Worm (Caenorhabditis elegans) whole organism, L4 larva: ENCODE measurements around the gene emb-30.
A peak's percentile ranks its signal among the peaks of the same experiment; 100 is the strongest.

Experiments used
- F26F4.8 ChIP-seq: fragments of 200-800 bp; sonication (Bioruptor generic); conservative IDR thresholded peaks from 2 replicates; pipeline ENCODE4 v1.3.6; 2022; ENCODE audit warnings: missing genetic modification characterization, missing compliant biosample characterization
- F44E2.7 ChIP-seq: fragments of 200-800 bp; sonication (Bioruptor generic); IDR thresholded peaks from 2 replicates; pipeline ENCODE4 v2.1.2; 2022; ENCODE audit warnings: missing genetic modification characterization, missing compliant biosample characterization
- F49E8.2 ChIP-seq: sonication (generic microtip); optimal IDR thresholded peaks from 2 replicates; lab custom pipeline; 2016; ENCODE audit warnings: missing compliant biosample characterization, mild to moderate bottlenecking, missing genetic modification characterization, borderline replicate concordance
- R02D3.7 ChIP-seq: fragments of 150-350 bp; sonication (generic microtip); optimal IDR thresholded peaks from 3 replicates; lab custom pipeline; 2014; ENCODE audit warnings: missing biosample characterization, missing genetic modification characterization
- T20F7.1 ChIP-seq: fragments of 200-800 bp; sonication (Bioruptor generic); optimal IDR thresholded peaks from 2 replicates; lab custom pipeline; 2018; ENCODE audit warnings: mild to moderate bottlenecking, missing genetic modification characterization, missing compliant biosample characterization
- T26A8.4 ChIP-seq: fragments of 200-800 bp; sonication (Bioruptor generic); IDR thresholded peaks from 2 replicates; pipeline ENCODE4 v1.3.6; 2022; ENCODE audit warnings: missing genetic modification characterization, missing compliant biosample characterization
- Y105C5A.15 ChIP-seq: fragments of 200-800 bp; sonication (Bioruptor generic); IDR thresholded peaks from 2 replicates; pipeline ENCODE4 v1.3.6; 2022; ENCODE audit warnings: missing genetic modification characterization, missing compliant biosample characterization
- Y5F2A.4 ChIP-seq: fragments of 200-800 bp; sonication (Bioruptor generic); optimal IDR thresholded peaks from 2 replicates; lab custom pipeline; 2018; ENCODE audit warnings: mild to moderate bottlenecking, missing genetic modification characterization, missing compliant biosample characterization
- Y75B8A.6 ChIP-seq: fragments of 200-800 bp; sonication (Bioruptor generic); IDR thresholded peaks from 2 replicates; pipeline ENCODE4 v1.3.6; 2022; ENCODE audit warnings: missing genetic modification reagents, missing genetic modification characterization, missing compliant biosample characterization
- aha-1 ChIP-seq: fragments of 150-350 bp; peaks from one replicate; lab custom pipeline; 2014; ENCODE audit warnings: missing biosample characterization, missing genetic modification characterization
- ceh-20 ChIP-seq: fragments of 200-800 bp; sonication (Bioruptor generic); IDR thresholded peaks from 2 replicates; pipeline ENCODE4 v1.3.6; 2022; ENCODE audit warnings: missing genetic modification reagents, missing genetic modification characterization, missing compliant biosample characterization
- ceh-28 ChIP-seq: fragments of 150-350 bp; optimal IDR thresholded peaks from 2 replicates; lab custom pipeline; 2014; ENCODE audit warnings: missing biosample characterization, missing genetic modification reagents, missing genetic modification characterization
- ceh-44 ChIP-seq: fragments of 200-800 bp; sonication (Bioruptor generic); IDR thresholded peaks from 2 replicates; pipeline ENCODE4 v1.3.6; 2022; ENCODE audit warnings: missing genetic modification reagents, missing genetic modification characterization, missing compliant biosample characterization
- ceh-62 ChIP-seq: sonication (generic microtip); optimal IDR thresholded peaks from 2 replicates; lab custom pipeline; 2017; ENCODE audit warnings: missing biosample characterization, missing genetic modification characterization
- dpl-1 ChIP-seq: fragments of 150-350 bp; optimal IDR thresholded peaks from 2 replicates; lab custom pipeline; 2014; ENCODE audit warnings: missing biosample characterization, missing genetic modification reagents, missing genetic modification characterization
- duxl-1 ChIP-seq: sonication (generic microtip); optimal IDR thresholded peaks from 2 replicates; lab custom pipeline; 2016; ENCODE audit warnings: mild to moderate bottlenecking, missing genetic modification characterization, moderate library complexity, missing compliant biosample characterization; ENCODE audit not compliant: poor library complexity
- egl-43 ChIP-seq: fragments of 200-800 bp; sonication (Bioruptor generic); IDR thresholded peaks from 2 replicates; pipeline ENCODE4 v1.3.6; 2022; ENCODE audit warnings: missing genetic modification reagents, missing genetic modification characterization, missing compliant biosample characterization
- fos-1 ChIP-seq: fragments of 150-350 bp; optimal IDR thresholded peaks from 2 replicates; lab custom pipeline; 2014; ENCODE audit warnings: missing biosample characterization, missing genetic modification characterization
- gei-8 ChIP-seq: fragments of 200-800 bp; sonication (Bioruptor generic); optimal IDR thresholded peaks from 2 replicates; lab custom pipeline; 2018; ENCODE audit warnings: mild to moderate bottlenecking, missing genetic modification characterization, missing compliant biosample characterization
- hlh-30 ChIP-seq: sonication (generic microtip); optimal IDR thresholded peaks from 2 replicates; lab custom pipeline; 2017; ENCODE audit warnings: antibody characterized with exemption, mild to moderate bottlenecking, missing genetic modification characterization, missing compliant biosample characterization; ENCODE audit not compliant: insufficient read depth
- hmg-1.1 ChIP-seq: fragments of 200-800 bp; sonication (Bioruptor generic); IDR thresholded peaks from 2 replicates; pipeline ENCODE4 v1.3.6; 2022; ENCODE audit warnings: missing genetic modification reagents, missing genetic modification characterization, missing compliant biosample characterization
- lim-7 ChIP-seq: fragments of 200-800 bp; sonication (Bioruptor generic); IDR thresholded peaks from 2 replicates; pipeline ENCODE4 v1.3.6; 2022; ENCODE audit warnings: missing genetic modification characterization, missing compliant biosample characterization
- lin-1 ChIP-seq: fragments of 200-800 bp; sonication (Bioruptor generic); IDR thresholded peaks from 2 replicates; pipeline ENCODE4 v1.3.6; 2022; ENCODE audit warnings: missing genetic modification reagents, missing genetic modification characterization, missing compliant biosample characterization
- lin-13 ChIP-seq: fragments of 150-350 bp; optimal IDR thresholded peaks from 2 replicates; lab custom pipeline; 2014; ENCODE audit warnings: missing biosample characterization, missing genetic modification reagents, missing genetic modification characterization
- lin-15B ChIP-seq: fragments of 150-350 bp; sonication (generic microtip); optimal IDR thresholded peaks from 3 replicates; lab custom pipeline; 2014; ENCODE audit warnings: missing biosample characterization, missing genetic modification characterization
- lin-29 ChIP-seq: fragments of 200-800 bp; sonication (Bioruptor generic); IDR thresholded peaks from 2 replicates; pipeline ENCODE4 v1.3.6; 2022; ENCODE audit warnings: missing genetic modification reagents, missing genetic modification characterization, missing compliant biosample characterization
- lin-38 ChIP-seq: fragments of 200-800 bp; sonication (Bioruptor generic); IDR thresholded peaks from 2 replicates; pipeline ENCODE4 v1.3.6; 2022; ENCODE audit warnings: missing genetic modification reagents, missing genetic modification characterization, missing compliant biosample characterization
- lin-39 ChIP-seq: fragments of 150-350 bp; optimal IDR thresholded peaks from 2 replicates; lab custom pipeline; 2014; ENCODE audit warnings: missing biosample characterization, missing genetic modification reagents, missing genetic modification characterization
- lsy-2 ChIP-seq, 2 experiments: fragments of 150-350 bp in 1 of 2; sonication (generic microtip) in 1 of 2; optimal IDR thresholded peaks; 2 replicates each; lab custom pipeline; 2014 to 2017; ENCODE audit warnings: missing biosample characterization in 2 of 2, missing genetic modification characterization in 2 of 2
- madf-5 ChIP-seq, 2 experiments: fragments of 200-800 bp; sonication (Bioruptor generic); IDR thresholded peaks; 2 replicates each; pipeline ENCODE4 v1.3.6; 2022; ENCODE audit warnings: missing compliant biosample characterization in 2 of 2, missing genetic modification characterization in 2 of 2
- mdl-1 ChIP-seq, 2 experiments: fragments of 150-350 bp in 1 of 2; sonication (generic microtip) in 1 of 2; optimal IDR thresholded peaks; 2 replicates each; lab custom pipeline; 2014 to 2017; ENCODE audit warnings: missing biosample characterization in 2 of 2, missing genetic modification characterization in 2 of 2
- mes-2 ChIP-seq: sonication (generic microtip); optimal IDR thresholded peaks from 2 replicates; lab custom pipeline; 2016; ENCODE audit warnings: missing genotype, mild to moderate bottlenecking, missing genetic modification characterization, missing compliant biosample characterization; ENCODE audit not compliant: poor library complexity, severe bottlenecking
- nhr-10 ChIP-seq: fragments of 150-350 bp; optimal IDR thresholded peaks from 2 replicates; lab custom pipeline; 2014; ENCODE audit warnings: missing biosample characterization, missing genetic modification characterization
- nhr-111 ChIP-seq: fragments of 200-800 bp; sonication (Bioruptor generic); optimal IDR thresholded peaks from 2 replicates; lab custom pipeline; 2018; ENCODE audit warnings: mild to moderate bottlenecking, missing genetic modification characterization, missing compliant biosample characterization
- nhr-25 ChIP-seq: sonication (generic microtip); optimal IDR thresholded peaks from 2 replicates; lab custom pipeline; 2017; ENCODE audit warnings: missing genetic modification characterization, mild to moderate bottlenecking, missing compliant biosample characterization, antibody characterized with exemption, moderate library complexity, borderline replicate concordance; ENCODE audit not compliant: insufficient read depth
- nhr-28 ChIP-seq: fragments of 150-350 bp; optimal IDR thresholded peaks from 2 replicates; lab custom pipeline; 2014; ENCODE audit warnings: missing biosample characterization, missing genetic modification characterization
- nhr-42 ChIP-seq: fragments of 200-800 bp; sonication (Bioruptor generic); IDR thresholded peaks from 2 replicates; pipeline ENCODE4 v1.3.6; 2022; ENCODE audit warnings: missing genetic modification characterization, missing compliant biosample characterization
- nhr-48 ChIP-seq: sonication (generic microtip); optimal IDR thresholded peaks from 2 replicates; lab custom pipeline; 2016; ENCODE audit warnings: mild to moderate bottlenecking, missing genetic modification characterization, missing compliant biosample characterization
- nhr-76 ChIP-seq: fragments of 150-350 bp; optimal IDR thresholded peaks from 2 replicates; lab custom pipeline; 2014; ENCODE audit warnings: missing biosample characterization, missing genetic modification characterization
- pqm-1 ChIP-seq: sonication (generic microtip); optimal IDR thresholded peaks from 2 replicates; lab custom pipeline; 2017; ENCODE audit warnings: missing biosample characterization, missing genetic modification characterization
- saeg-2 ChIP-seq: fragments of 200-800 bp; sonication (Bioruptor generic); IDR thresholded peaks from 2 replicates; pipeline ENCODE4 v1.3.6; 2022; ENCODE audit warnings: missing genetic modification reagents, missing genetic modification characterization, missing compliant biosample characterization
- sdz-12 ChIP-seq: fragments of 200-800 bp; sonication (Bioruptor generic); optimal IDR thresholded peaks from 2 replicates; lab custom pipeline; 2018; ENCODE audit warnings: mild to moderate bottlenecking, missing genetic modification characterization, missing compliant biosample characterization
- skn-1 ChIP-seq: fragments of 150-350 bp; optimal IDR thresholded peaks from 2 replicates; lab custom pipeline; 2014; ENCODE audit warnings: missing biosample characterization, missing genetic modification characterization
- snpc-1.2 ChIP-seq: fragments of 200-800 bp; sonication (Bioruptor generic); IDR thresholded peaks from 2 replicates; pipeline ENCODE4 v1.3.6; 2022; ENCODE audit warnings: missing genetic modification reagents, missing genetic modification characterization, missing compliant biosample characterization
- snpc-4 ChIP-seq: fragments of 150-350 bp; optimal IDR thresholded peaks from 2 replicates; lab custom pipeline; 2014; ENCODE audit warnings: missing biosample characterization, missing genetic modification characterization
- unc-39 ChIP-seq: sonication (generic microtip); optimal IDR thresholded peaks from 2 replicates; lab custom pipeline; 2017; ENCODE audit warnings: missing biosample characterization, missing genetic modification characterization
- unc-62 ChIP-seq, 3 experiments: fragments of 150-350 bp in 1 of 3; sonication (generic microtip); optimal IDR thresholded peaks in 2 of 3; peaks in 1 of 3; 1 replicate in 1 of 3; 2 replicates in 2 of 3; lab custom pipeline; 2014 to 2017; ENCODE audit warnings: missing biosample characterization in 3 of 3, missing genetic modification characterization in 3 of 3, missing genetic modification reagents in 3 of 3, missing genotype in 1 of 3
- zfp-2 ChIP-seq: sonication (generic microtip); optimal IDR thresholded peaks from 2 replicates; lab custom pipeline; 2016; ENCODE audit warnings: mild to moderate bottlenecking, missing genetic modification characterization, missing compliant biosample characterization
- zip-11 ChIP-seq: fragments of 200-800 bp; sonication (Bioruptor generic); IDR thresholded peaks from 2 replicates; pipeline ENCODE4 v1.3.6; 2022; ENCODE audit warnings: missing genetic modification characterization, missing compliant biosample characterization

emb-30 gene

DNA sequence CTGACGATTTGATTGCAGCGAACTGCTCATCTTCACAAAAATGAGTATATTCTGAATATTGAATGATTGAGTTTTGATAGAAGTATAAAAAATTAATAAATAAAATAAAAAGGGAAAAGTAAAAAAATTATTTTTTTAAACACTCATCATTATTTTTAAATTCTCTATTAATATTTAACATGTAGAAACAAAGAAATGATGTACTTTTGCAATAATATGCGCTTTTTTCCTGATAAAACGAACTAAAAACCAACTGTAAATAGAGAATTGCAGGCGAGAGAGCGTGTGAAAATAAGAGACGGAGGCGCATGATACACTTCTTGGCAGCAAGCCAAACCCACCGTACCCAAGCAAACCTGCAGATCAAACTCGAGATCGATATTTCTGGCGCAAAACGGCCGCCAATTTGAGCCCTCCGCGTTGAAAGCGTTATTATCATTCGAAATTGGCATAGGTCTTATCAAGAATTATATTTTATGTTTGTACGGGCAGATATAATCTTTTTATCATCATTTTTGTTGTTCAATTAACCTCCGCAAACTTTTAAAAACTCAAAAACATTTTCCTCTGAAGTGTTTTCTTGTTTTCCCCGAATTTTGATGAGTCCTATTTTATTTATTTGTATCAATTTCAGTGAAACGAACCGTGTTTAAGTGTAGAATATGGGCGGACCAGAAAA is 14.9 kb upstream of the emb-30 start, which contains the start of the genes rheb-1 and spk-1 (continued):
- TF ChIP-seq R02D3.7 (tag; lab: Kevin White, UChicago) = no peak
- peak; percentile 29; the same call in 1 of the 2 replicates for TF ChIP-seq Y75B8A.6 (GFP tag; lab: Robert Waterston, UW)
- TF ChIP-seq skn-1 (tag; lab: Kevin White, UChicago) = no peak
- peak; percentile 52; the same call in 1 of the 2 replicates for TF ChIP-seq egl-43
- peak; percentile 54 for TF ChIP-seq F49E8.2 (tag; lab: Kevin White, UChicago)
- peak; percentile 8 for TF ChIP-seq fos-1 (tag; lab: Kevin White, UChicago)
- TF ChIP-seq nhr-76 (tag; lab: Kevin White, UChicago) = no peak
- TF ChIP-seq F26F4.8 (GFP tag; lab: Robert Waterston, UW) = no peak
- TF ChIP-seq nhr-28 (tag; lab: Kevin White, UChicago) = peak; percentile 90
- TF ChIP-seq F44E2.7 (GFP tag; lab: Robert Waterston, UW) = no peak
- TF ChIP-seq saeg-2 (GFP tag; lab: Robert Waterston, UW) = peak; percentile 78; the same call in 1 of the 2 replicates
- TF ChIP-seq nhr-10 = peak; percentile 45
- TF ChIP-seq sdz-12 (GFP tag; lab: Kevin White, UChicago) = no peak
- 0 out of 2 replicates have a peak, but pooled peaks have one; percentile 53 for TF ChIP-seq nhr-42 (GFP tag; lab: Robert Waterston, UW)
- TF ChIP-seq aha-1 (tag; lab: Kevin White, UChicago) = peak; percentile 91
- TF ChIP-seq snpc-1.2 (GFP tag; lab: Robert Waterston, UW) = no peak
- TF ChIP-seq lin-29 (GFP tag; lab: Robert Waterston, UW) = peak; percentile 57; the same call in 1 of the 2 replicates
- peak; percentile 89 for TF ChIP-seq nhr-48 (tag; lab: Kevin White, UChicago)
- no peak for TF ChIP-seq lin-15B (tag; lab: Kevin White, UChicago)
- TF ChIP-seq zip-11 (GFP tag; lab: Robert Waterston, UW) = no peak
- TF ChIP-seq madf-5 (GFP tag; IDR thresholded peaks at IDR 0.05; lab: Robert Waterston, UW) = 0 out of 4 replicates have a peak, but pooled peaks of 1 of the 2 experiments have one; percentile 14
- peak; percentile 88 for TF ChIP-seq lin-1 (GFP tag; lab: Robert Waterston, UW)
- TF ChIP-seq mdl-1 (tag; optimal IDR thresholded peaks at IDR 0.05; lab: Kevin White, UChicago) = peak in 1 of 2 experiments; percentile 64
- peak; percentile 91 for TF ChIP-seq ceh-20 (GFP tag; lab: Robert Waterston, UW)
- no peak for TF ChIP-seq unc-39 (tag; lab: Kevin White, UChicago)
- TF ChIP-seq lin-38 = peak; percentile 86
- TF ChIP-seq lin-13 (GFP tag; lab: Kevin White, UChicago) = peak; percentile 85
- no peak for TF ChIP-seq nhr-111
- TF ChIP-seq lim-7 (GFP tag; lab: Robert Waterston, UW) = no peak
- no peak for TF ChIP-seq lin-39
- TF ChIP-seq zfp-2 = peak; percentile 93
- TF ChIP-seq unc-62 (GFP tag; optimal IDR thresholded peaks at IDR 0.05 in 1 of 2; lab: Kevin White, UChicago) = no peak
- no peak for TF ChIP-seq unc-62 (tag; optimal IDR thresholded peaks at IDR 0.05; lab: Kevin White, UChicago)
- peak; percentile 77; the same call in 1 of the 2 replicates for TF ChIP-seq hmg-1.1 (GFP tag; lab: Robert Waterston, UW)
- peak; percentile 76 for TF ChIP-seq dpl-1
- peak; percentile 94 for TF ChIP-seq T26A8.4 (GFP tag; lab: Robert Waterston, UW)
- TF ChIP-seq ceh-44 = 0 out of 2 replicates have a peak, but pooled peaks have one; percentile 43
- peak; percentile 49 for TF ChIP-seq duxl-1 (tag; lab: Kevin White, UChicago)
- TF ChIP-seq pqm-1 (tag; lab: Kevin White, UChicago) = peak; percentile 53
- TF ChIP-seq Y5F2A.4 = no peak
- peak; percentile 83 for TF ChIP-seq T20F7.1 (GFP tag; lab: Kevin White, UChicago)
- TF ChIP-seq lsy-2 (tag; optimal IDR thresholded peaks at IDR 0.05; lab: Kevin White, UChicago) = peak; percentile 97 to 99
- no peak for TF ChIP-seq snpc-4 (tag; lab: Kevin White, UChicago)
- TF ChIP-seq Y105C5A.15 (GFP tag; lab: Robert Waterston, UW) = no peak
- TF ChIP-seq nhr-25 (tag; lab: Kevin White, UChicago) = peak; percentile 67
- TF ChIP-seq mes-2 (tag; lab: Kevin White, UChicago) = peak; percentile 94
- peak; percentile 97 for TF ChIP-seq hlh-30 (tag; lab: Kevin White, UChicago)
- no peak for TF ChIP-seq gei-8 (GFP tag; lab: Kevin White, UChicago)
- peak; percentile 63 for TF ChIP-seq ceh-28 (tag; lab: Kevin White, UChicago)
- TF ChIP-seq ceh-62 (tag; lab: Kevin White, UChicago) = no peak
